Worm (Caenorhabditis elegans) whole organism, mixed stage, embryonic: Measurements from ENCODE around the gene hmit-1.3.

Experiments used
- bed-3 ChIP-seq: fragments of 200-800 bp; sonication (Bioruptor generic); optimal IDR thresholded peaks from 3 replicates; lab custom pipeline; 2018; ENCODE audit warnings: mild to moderate bottlenecking, missing genetic modification characterization, moderate library complexity, missing compliant biosample characterization
- ces-1 ChIP-seq: fragments of 150-350 bp; optimal IDR thresholded peaks from 2 replicates; lab custom pipeline; 2014; ENCODE audit warnings: missing biosample characterization, missing genetic modification reagents, missing genetic modification characterization
- elt-3 ChIP-seq: fragments of 150-350 bp; optimal IDR thresholded peaks from 2 replicates; lab custom pipeline; 2014; ENCODE audit warnings: missing biosample characterization, missing genetic modification characterization
- lsy-2 ChIP-seq: fragments of 150-350 bp; optimal IDR thresholded peaks from 2 replicates; lab custom pipeline; 2014; ENCODE audit warnings: missing biosample characterization, missing genetic modification characterization
- nhr-28 ChIP-seq: fragments of 150-350 bp; optimal IDR thresholded peaks from 2 replicates; lab custom pipeline; 2014; ENCODE audit warnings: missing biosample characterization, missing genetic modification characterization
- nhr-76 ChIP-seq: sonication (generic microtip); optimal IDR thresholded peaks from 2 replicates; lab custom pipeline; 2017; ENCODE audit warnings: missing biosample characterization, missing genetic modification characterization
- pha-4 ChIP-seq: fragments of 150-350 bp; optimal IDR thresholded peaks from 2 replicates; lab custom pipeline; 2018; ENCODE audit warnings: missing biosample characterization, missing genetic modification reagents, missing genetic modification characterization
- unc-120 ChIP-seq: sonication (generic microtip); optimal IDR thresholded peaks from 2 replicates; lab custom pipeline; 2017; ENCODE audit warnings: missing genetic modification characterization, missing compliant biosample characterization; ENCODE audit not compliant: poor library complexity, severe bottlenecking
- ztf-11 ChIP-seq: fragments of 150-350 bp; optimal IDR thresholded peaks from 2 replicates; lab custom pipeline; 2014; ENCODE audit warnings: missing biosample characterization, missing genetic modification characterization

DNA sequence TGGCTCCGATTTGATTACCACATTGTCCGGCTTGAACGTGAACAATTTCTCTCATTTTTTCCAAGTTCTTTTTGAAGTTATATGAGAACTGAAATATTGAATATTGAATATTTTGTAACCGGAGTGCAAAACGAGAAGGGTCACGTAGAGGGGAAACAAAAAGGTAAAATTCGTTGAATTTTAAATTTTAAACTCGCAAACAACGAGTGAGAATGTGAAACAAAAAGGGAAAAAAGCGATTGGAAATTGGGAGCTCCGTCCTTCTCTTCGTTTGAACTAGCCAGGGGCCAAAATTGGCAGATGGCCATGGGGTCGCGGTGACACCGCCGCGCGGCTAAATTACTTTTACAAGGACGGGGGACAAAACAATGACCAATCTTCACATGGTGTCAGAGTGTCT is 22.1 kb upstream of the hmit-1.3 start, which contains the start of gene ben-1:
- TF ChIP-seq pha-4 (tag; lab: Kevin White, UChicago) (no peak), unc-120 (tag; lab: Kevin White, UChicago) (no peak), lsy-2 (tag; lab: Kevin White, UChicago) (no peak), nhr-76 (tag; lab: Kevin White, UChicago) (no peak), bed-3 (GFP tag; lab: Kevin White, UChicago) (no peak), nhr-28 (tag; lab: Kevin White, UChicago) (no peak), ces-1 (GFP tag; lab: Kevin White, UChicago) (no peak), ztf-11 (no peak), elt-3 (tag; lab: Kevin White, UChicago) (no peak)
